Fruit fly (Drosophila melanogaster) whole organism, prepupa: ENCODE results near the gene Tdrd3.

Source experiments
- Blimp-1 ChIP-seq: fragments of 200-800 bp; sonication (Bioruptor generic); optimal IDR thresholded peaks from 3 replicates; lab custom pipeline; 2017; ENCODE audit warnings: missing biosample characterization, missing genetic modification characterization, mild to moderate bottlenecking, moderate library complexity, missing genetic modification reagents
- CG11294 ChIP-seq: fragments of 200-800 bp; sonication (Bioruptor generic); IDR thresholded peaks from 2 replicates; pipeline ENCODE4 v1.3.6; 2022; ENCODE audit warnings: missing biosample characterization, missing genetic modification characterization
- CG31627 ChIP-seq: fragments of 200-800 bp; sonication (Bioruptor generic); optimal IDR thresholded peaks from 3 replicates; lab custom pipeline; 2016; ENCODE audit warnings: missing biosample characterization, missing genetic modification characterization
- CG32006 ChIP-seq: fragments of 200-800 bp; sonication (Bioruptor generic); optimal IDR thresholded peaks from 3 replicates; lab custom pipeline; 2017; ENCODE audit warnings: missing biosample characterization, mild to moderate bottlenecking, missing genetic modification characterization
- CG9139 ChIP-seq: fragments of 200-800 bp; sonication (Bioruptor generic); optimal IDR thresholded peaks from 3 replicates; lab custom pipeline; 2017; ENCODE audit warnings: missing biosample characterization, mild to moderate bottlenecking, missing genetic modification characterization
- Eip75B ChIP-seq: fragments of 200-800 bp; sonication (Bioruptor generic); optimal IDR thresholded peaks from 3 replicates; lab custom pipeline; 2016; ENCODE audit warnings: missing biosample characterization, missing genetic modification characterization
- Ets96B ChIP-seq: fragments of 200-800 bp; optimal IDR thresholded peaks from 2 replicates; lab custom pipeline; 2019; ENCODE audit warnings: missing biosample characterization, mild to moderate bottlenecking, missing genetic modification characterization, moderate library complexity
- Gug ChIP-seq: fragments of 200-800 bp; sonication (Bioruptor generic); IDR thresholded peaks from 2 replicates; pipeline ENCODE4 v1.3.6; 2022; ENCODE audit warnings: missing biosample characterization, missing genetic modification characterization
- Hr39 ChIP-seq: fragments of 200-800 bp; sonication (Bioruptor generic); optimal IDR thresholded peaks from 2 replicates; lab custom pipeline; 2016; ENCODE audit warnings: missing biosample characterization, missing genetic modification characterization
- OdsH ChIP-seq: fragments of 200-800 bp; sonication (Bioruptor generic); optimal IDR thresholded peaks from 3 replicates; lab custom pipeline; 2016; ENCODE audit warnings: missing biosample characterization, missing genetic modification characterization
- net ChIP-seq: fragments of 200-800 bp; sonication (Bioruptor generic); optimal IDR thresholded peaks from 3 replicates; lab custom pipeline; 2016; ENCODE audit warnings: missing biosample characterization, missing genetic modification characterization

DNA sequence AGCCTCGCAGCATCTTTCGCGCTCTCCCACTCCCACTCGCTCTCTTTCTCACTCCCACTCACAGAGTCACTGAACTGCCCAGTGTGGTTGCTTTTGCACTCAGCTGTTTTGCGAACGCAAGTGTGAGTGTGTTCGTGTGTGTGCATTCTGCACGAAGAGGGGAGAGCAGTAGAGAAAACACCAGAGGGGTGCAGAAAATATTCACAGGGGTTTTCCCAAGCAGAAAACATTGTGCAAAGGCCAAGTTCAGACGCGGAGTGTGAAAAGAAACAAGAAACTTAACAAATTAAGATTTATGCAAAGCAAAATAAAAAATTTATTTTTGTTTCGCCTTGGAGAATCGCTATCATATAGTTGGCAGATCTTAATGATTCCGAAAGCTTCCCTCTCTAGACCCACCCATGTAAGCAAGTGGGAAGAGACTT, 1.1 kb upstream of the Tdrd3 start:
- TF ChIP-seq Ets96B (peak; percentile 80), CG9139 (peak; percentile 45), CG11294 (peak; percentile 68; the same call in 1 of the 2 replicates), net (GFP tag; lab: Kevin White, UChicago) (peak; percentile 84), Hr39 (GFP tag; lab: Kevin White, UChicago) (peak; percentile 84), CG31627 (GFP tag; lab: Kevin White, UChicago) (peak; percentile 86), CG32006 (GFP tag; lab: Kevin White, UChicago) (peak; percentile 94), Eip75B (GFP tag; lab: Kevin White, UChicago) (peak; percentile 79), Gug (GFP tag; lab: Robert Waterston, UW) (peak; percentile 75), Blimp-1 (GFP tag; lab: Kevin White, UChicago) (peak; percentile 37), OdsH (peak; percentile 82)
